Fruit fly (Drosophila melanogaster) whole organism, embryonic: ENCODE results near the gene GstD4.

ENCODE experiments used
- Bgb ChIP-seq: fragments of 200-800 bp; sonication (Bioruptor generic); IDR thresholded peaks from 2 replicates; pipeline ENCODE4 v1.3.6; 2022; ENCODE audit warnings: missing biosample characterization, missing genetic modification characterization; ENCODE audit not compliant: partially characterized antibody
- C15 ChIP-seq: fragments of 200-800 bp; sonication (Bioruptor generic); IDR thresholded peaks from 3 replicates; pipeline ENCODE4 v1.3.6; 2022; ENCODE audit warnings: missing biosample characterization, missing genetic modification characterization
- CG10209 ChIP-seq: fragments of 200-800 bp; sonication (Bioruptor generic); optimal IDR thresholded peaks from 3 replicates; lab custom pipeline; 2017; ENCODE audit warnings: missing biosample characterization, mild to moderate bottlenecking, missing genetic modification characterization, missing genetic modification reagents
- CG10959 ChIP-seq: fragments of 200-800 bp; sonication (Bioruptor generic); IDR thresholded peaks from 2 replicates; pipeline ENCODE4 v1.3.6; 2022; ENCODE audit warnings: missing biosample characterization, missing genetic modification characterization
- CG10979 ChIP-seq: fragments of 200-800 bp; sonication (Bioruptor generic); optimal IDR thresholded peaks from 2 replicates; lab custom pipeline; 2018; ENCODE audit warnings: missing biosample characterization, mild to moderate bottlenecking, missing genetic modification characterization, moderate library complexity
- CG11247 ChIP-seq: fragments of 200-800 bp; sonication (Bioruptor generic); IDR thresholded peaks from 2 replicates; pipeline ENCODE4 v1.3.6; 2022; ENCODE audit warnings: missing biosample characterization, missing genetic modification characterization
- CG14014 ChIP-seq: fragments of 200-800 bp; sonication (Bioruptor generic); IDR thresholded peaks from 2 replicates; pipeline ENCODE4 v1.3.6; 2022; ENCODE audit warnings: missing biosample characterization, missing genetic modification characterization
- CG15011 ChIP-seq: fragments of 200-800 bp; sonication (Bioruptor generic); optimal IDR thresholded peaks from 3 replicates; lab custom pipeline; 2018; ENCODE audit warnings: missing biosample characterization, mild to moderate bottlenecking, missing genetic modification characterization
- CG2678 ChIP-seq: fragments of 200-800 bp; sonication (Bioruptor generic); optimal IDR thresholded peaks from 3 replicates; lab custom pipeline; 2019; ENCODE audit warnings: missing biosample characterization, mild to moderate bottlenecking, missing genetic modification characterization, moderate library complexity
- CG32767 ChIP-seq: fragments of 200-800 bp; sonication (Bioruptor generic); IDR thresholded peaks from 2 replicates; pipeline ENCODE4 v1.3.6; 2022; ENCODE audit warnings: missing biosample characterization, missing genetic modification characterization
- CG33213 ChIP-seq: fragments of 200-800 bp; sonication (Bioruptor generic); optimal IDR thresholded peaks from 3 replicates; lab custom pipeline; 2016; ENCODE audit warnings: missing biosample characterization, missing genetic modification characterization
- CG4404 ChIP-seq: fragments of 200-800 bp; sonication (Bioruptor generic); IDR thresholded peaks from 2 replicates; pipeline ENCODE4 v1.3.6; 2022; ENCODE audit warnings: missing biosample characterization, missing genetic modification characterization
- CG5180 ChIP-seq: fragments of 200-800 bp; sonication (Bioruptor generic); optimal IDR thresholded peaks from 3 replicates; lab custom pipeline; 2017; ENCODE audit warnings: missing biosample characterization, missing genetic modification characterization, mild to moderate bottlenecking, moderate library complexity, missing genetic modification reagents
- CG6765 ChIP-seq: fragments of 200-800 bp; sonication (Bioruptor generic); optimal IDR thresholded peaks from 3 replicates; lab custom pipeline; 2017; ENCODE audit warnings: missing biosample characterization, mild to moderate bottlenecking, missing genetic modification characterization
- CG6854 ChIP-seq: fragments of 200-800 bp; sonication (Bioruptor generic); optimal IDR thresholded peaks from 3 replicates; lab custom pipeline; 2017; ENCODE audit warnings: missing biosample characterization, mild to moderate bottlenecking, missing genetic modification characterization
- CG7556 ChIP-seq: fragments of 200-800 bp; sonication (Bioruptor generic); optimal IDR thresholded peaks from 2 replicates; lab custom pipeline; 2017; ENCODE audit warnings: missing biosample characterization, mild to moderate bottlenecking, missing genetic modification characterization
- CG7963 ChIP-seq: fragments of 200-800 bp; sonication (Bioruptor generic); IDR thresholded peaks from 3 replicates; pipeline ENCODE4 v1.3.6; 2022; ENCODE audit warnings: missing biosample characterization, missing genetic modification characterization; ENCODE audit not compliant: partially characterized antibody
- CG8281 ChIP-seq: fragments of 200-800 bp; sonication (Bioruptor generic); optimal IDR thresholded peaks from 2 replicates; lab custom pipeline; 2018; ENCODE audit warnings: missing biosample characterization, mild to moderate bottlenecking, missing genetic modification characterization, moderate library complexity
- CG9932 ChIP-seq: fragments of 200-800 bp; sonication (Bioruptor generic); IDR thresholded peaks from 2 replicates; pipeline ENCODE4 v1.3.6; 2022; ENCODE audit warnings: missing biosample characterization, missing genetic modification characterization
- D ChIP-seq, 2 experiments: fragments of 200-800 bp in 1 of 2; fragments of >200 bp in 1 of 2; sonication (Bioruptor generic) in 1 of 2; optimal IDR thresholded peaks; 2 replicates in 1 of 2; 3 replicates in 1 of 2; lab custom pipeline; 2017; ENCODE audit warnings: mild to moderate bottlenecking in 1 of 2, missing biosample characterization in 1 of 2, missing genetic modification characterization in 1 of 2, missing genetic modification reagents in 1 of 2
- Dad ChIP-seq: fragments of 200-800 bp; sonication (Bioruptor generic); optimal IDR thresholded peaks from 3 replicates; lab custom pipeline; 2016; ENCODE audit warnings: missing biosample characterization, missing genetic modification characterization
- Doc2 ChIP-seq: fragments of 200-800 bp; sonication (Bioruptor generic); IDR thresholded peaks from 2 replicates; pipeline ENCODE4 v1.3.6; 2022; ENCODE audit warnings: missing biosample characterization, missing genetic modification characterization
- Doc3 ChIP-seq: fragments of 200-800 bp; sonication (Bioruptor generic); IDR thresholded peaks from 3 replicates; pipeline ENCODE4 v1.3.6; 2022; ENCODE audit warnings: missing biosample characterization, missing genetic modification characterization; ENCODE audit not compliant: partially characterized antibody
- Dp ChIP-seq: fragments of 200-800 bp; sonication (Bioruptor generic); optimal IDR thresholded peaks from 2 replicates; lab custom pipeline; 2018; ENCODE audit warnings: missing biosample characterization, mild to moderate bottlenecking, missing genetic modification characterization, moderate library complexity
- Kr ChIP-seq: fragments of 200-800 bp; sonication (Bioruptor generic); optimal IDR thresholded peaks from 2 replicates; lab custom pipeline; 2017; ENCODE audit warnings: missing biosample characterization, mild to moderate bottlenecking, missing genetic modification characterization
- MESR4 ChIP-seq: fragments of 200-800 bp; sonication (Bioruptor generic); optimal IDR thresholded peaks from 2 replicates; lab custom pipeline; 2018; ENCODE audit warnings: missing biosample characterization, mild to moderate bottlenecking, missing genetic modification characterization, moderate library complexity
- Mrtf ChIP-seq: fragments of 200-800 bp; sonication (Bioruptor generic); IDR thresholded peaks from 3 replicates; pipeline ENCODE4 v1.3.6; 2022; ENCODE audit warnings: missing biosample characterization, missing genetic modification characterization
- NK7.1 ChIP-seq: fragments of 200-800 bp; sonication (Bioruptor generic); optimal IDR thresholded peaks from 3 replicates; lab custom pipeline; 2016; ENCODE audit warnings: missing biosample characterization, missing genetic modification characterization
- Sox100B ChIP-seq: fragments of 200-800 bp; sonication (Bioruptor generic); optimal IDR thresholded peaks from 3 replicates; lab custom pipeline; 2018; ENCODE audit warnings: missing biosample characterization, mild to moderate bottlenecking, missing genetic modification characterization
- amos ChIP-seq: fragments of 200-800 bp; sonication (Bioruptor generic); IDR thresholded peaks from 2 replicates; pipeline ENCODE4 v1.3.6; 2022; ENCODE audit warnings: missing biosample characterization, missing genetic modification characterization; ENCODE audit not compliant: partially characterized antibody
- br ChIP-seq: fragments of >200 bp; optimal IDR thresholded peaks from 2 replicates; lab custom pipeline; 2017
- crc ChIP-seq: fragments of 200-800 bp; sonication (Bioruptor generic); optimal IDR thresholded peaks from 2 replicates; lab custom pipeline; 2016; ENCODE audit warnings: missing biosample characterization, missing genetic modification characterization
- dm ChIP-seq: fragments of 200-800 bp; sonication (Bioruptor generic); optimal IDR thresholded peaks from 3 replicates; lab custom pipeline; 2016; ENCODE audit warnings: missing biosample characterization, missing genetic modification characterization
- dmrt99B ChIP-seq: fragments of 200-800 bp; sonication (Bioruptor generic); optimal IDR thresholded peaks from 2 replicates; lab custom pipeline; 2018; ENCODE audit warnings: missing biosample characterization, mild to moderate bottlenecking, missing genetic modification characterization, moderate library complexity
- esg ChIP-seq: fragments of 200-800 bp; sonication (Bioruptor generic); conservative IDR thresholded peaks from 2 replicates; pipeline ENCODE4 v1.3.6; 2022; ENCODE audit warnings: missing biosample characterization, missing genetic modification characterization
- kah ChIP-seq: fragments of 200-800 bp; sonication (Bioruptor generic); optimal IDR thresholded peaks from 2 replicates; lab custom pipeline; 2018; ENCODE audit warnings: missing biosample characterization, mild to moderate bottlenecking, missing genetic modification characterization
- kni ChIP-seq: fragments of 200-800 bp; sonication (Bioruptor generic); optimal IDR thresholded peaks from 3 replicates; lab custom pipeline; 2017; ENCODE audit warnings: mild to moderate bottlenecking, missing biosample characterization, missing genetic modification reagents, missing genetic modification characterization
- lov ChIP-seq, 2 experiments: fragments of 200-800 bp in 1 of 2; fragments of >200 bp in 1 of 2; sonication (Bioruptor generic) in 1 of 2; IDR thresholded peaks in 1 of 2; optimal IDR thresholded peaks in 1 of 2; 2 replicates in 1 of 2; 3 replicates in 1 of 2; pipeline versions ENCODE4 v1.3.6 to Lab custom; 2017 to 2022; ENCODE audit warnings: missing biosample characterization in 1 of 2, missing genetic modification characterization in 1 of 2
- luna ChIP-seq: fragments of 200-800 bp; sonication (Bioruptor generic); optimal IDR thresholded peaks from 2 replicates; lab custom pipeline; 2016; ENCODE audit warnings: missing biosample characterization, missing genetic modification characterization
- nerfin-1 ChIP-seq: fragments of 200-800 bp; sonication (Bioruptor generic); optimal IDR thresholded peaks from 3 replicates; lab custom pipeline; 2019; ENCODE audit warnings: missing biosample characterization, mild to moderate bottlenecking, missing genetic modification characterization, moderate library complexity
- pan ChIP-seq, 4 experiments: fragments of >200 bp in 3 of 4; fragments of 200-800 bp in 1 of 4; sonication (Bioruptor generic) in 1 of 4; optimal IDR thresholded peaks in 3 of 4; IDR thresholded peaks in 1 of 4; 2 replicates each; pipeline versions ENCODE4 v1.3.6 to Lab custom; 2017 to 2022; ENCODE audit warnings: missing biosample characterization in 2 of 4, missing genetic modification characterization in 2 of 4, mixed read lengths in 1 of 4
- psq ChIP-seq: fragments of 200-800 bp; sonication (Bioruptor generic); optimal IDR thresholded peaks from 2 replicates; lab custom pipeline; 2017; ENCODE audit warnings: missing biosample characterization, missing genetic modification characterization
- ro ChIP-seq: fragments of 200-800 bp; sonication (Bioruptor generic); IDR thresholded peaks from 2 replicates; pipeline ENCODE4 v1.3.6; 2022; ENCODE audit warnings: missing biosample characterization, missing genetic modification characterization
- sc ChIP-seq, 3 experiments: fragments of >200 bp in 2 of 3; fragments of 200-800 bp in 1 of 3; sonication (Bioruptor generic) in 1 of 3; optimal IDR thresholded peaks; 2 replicates in 2 of 3; 3 replicates in 1 of 3; lab custom pipeline; 2017; ENCODE audit warnings: mild to moderate bottlenecking in 1 of 3, missing biosample characterization in 1 of 3, missing genetic modification characterization in 1 of 3, missing genetic modification reagents in 1 of 3
- sens-2 ChIP-seq: fragments of 200-800 bp; sonication (Bioruptor generic); IDR thresholded peaks from 2 replicates; pipeline ENCODE4 v1.3.6; 2022; ENCODE audit warnings: missing biosample characterization, missing genetic modification characterization
- slbo ChIP-seq: fragments of 200-800 bp; sonication (Bioruptor generic); IDR thresholded peaks from 2 replicates; pipeline ENCODE4 v1.3.6; 2022; ENCODE audit warnings: missing biosample characterization, missing genetic modification characterization
- sob ChIP-seq: fragments of 200-800 bp; sonication (Bioruptor generic); IDR thresholded peaks from 2 replicates; pipeline ENCODE4 v1.3.6; 2022; ENCODE audit warnings: missing biosample characterization, missing genetic modification characterization
- trem ChIP-seq: fragments of 200-800 bp; optimal IDR thresholded peaks from 3 replicates; lab custom pipeline; 2019; ENCODE audit warnings: missing biosample characterization, mild to moderate bottlenecking, missing genetic modification characterization, moderate library complexity

GstD4 gene

dm6 chr3R:12402935-12403334 is 29.0 kb downstream of the GstD4 start (continued):
- TF ChIP-seq CG10979 (tag; lab: Kevin White, UChicago) (peak; percentile 99), CG2678 (tag; lab: Kevin White, UChicago) (peak; percentile 99), CG8281 (tag; lab: Kevin White, UChicago) (peak; percentile 91), Dad (GFP tag; lab: Kevin White, UChicago) (peak; percentile 94), CG11247 (GFP tag; lab: Robert Waterston, UW) (peak; percentile 90), kah (GFP tag; lab: Kevin White, UChicago) (peak; percentile 97), Dp (GFP tag; lab: Kevin White, UChicago) (peak; percentile 47), C15 (peak; percentile 87), NK7.1 (peak; percentile 95), Doc3 (0 out of 3 replicates have a peak, but pooled peaks have one; percentile 44), CG9932 (no peak; the same call in 1 of the 2 replicates), Bgb (GFP tag; lab: Robert Waterston, UW) (no peak), psq (peak; percentile 87), Sox100B (GFP tag; lab: Kevin White, UChicago) (peak; percentile 98), slbo (GFP tag; lab: Robert Waterston, UW) (peak; percentile 92), CG15011 (peak; percentile 94), sens-2 (GFP tag; lab: Robert Waterston, UW) (peak; percentile 97), Doc2 (no peak), amos (GFP tag; lab: Robert Waterston, UW) (no peak), dmrt99B (peak; percentile 100), pan (optimal IDR thresholded peaks at IDR 0.05; lab: Kevin White, UChicago) (no peak), pan (GFP tag; optimal IDR thresholded peaks at IDR 0.05 in 1 of 2, IDR thresholded peaks at IDR 0.05 in 1 of 2) (peak in 1 of 2 experiments; percentile 97), trem (tag; lab: Kevin White, UChicago) (peak; percentile 98), CG7963 (GFP tag; lab: Robert Waterston, UW) (no peak), sob (GFP tag; lab: Robert Waterston, UW) (peak; percentile 97), CG4404 (GFP tag; lab: Robert Waterston, UW) (peak; percentile 80), CG6765 (peak; percentile 99), dm (GFP tag; lab: Kevin White, UChicago) (peak; percentile 85), Kr (GFP tag; lab: Kevin White, UChicago) (peak; percentile 36), CG32767 (GFP tag; lab: Robert Waterston, UW) (peak; percentile 93), CG10209 (GFP tag; lab: Kevin White, UChicago) (peak; percentile 97), CG6854 (peak; percentile 98), MESR4 (GFP tag; lab: Kevin White, UChicago) (peak; percentile 73), CG33213 (GFP tag; lab: Kevin White, UChicago) (peak; percentile 99), CG14014 (GFP tag; lab: Robert Waterston, UW) (peak; percentile 97), nerfin-1 (tag; lab: Kevin White, UChicago) (peak; percentile 98), sc (optimal IDR thresholded peaks at IDR 0.05; lab: Kevin White, UChicago) (no peak), sc (GFP tag; optimal IDR thresholded peaks at IDR 0.05; lab: Kevin White, UChicago) (peak; percentile 94), CG7556 (GFP tag; lab: Kevin White, UChicago) (peak; percentile 95), br (lab: Kevin White, UChicago) (no peak), CG5180 (GFP tag; lab: Kevin White, UChicago) (peak; percentile 91), kni (GFP tag; lab: Kevin White, UChicago) (peak; percentile 99), ro (GFP tag; lab: Robert Waterston, UW) (peak; percentile 63), crc (GFP tag; lab: Kevin White, UChicago) (peak; percentile 91), luna (GFP tag; lab: Kevin White, UChicago) (peak; percentile 75), esg (GFP tag; lab: Robert Waterston, UW) (peak; percentile 93), CG10959 (peak; percentile 96), lov (optimal IDR thresholded peaks at IDR 0.05; lab: Kevin White, UChicago) (no peak), lov (GFP tag; IDR thresholded peaks at IDR 0.05; lab: Robert Waterston, UW) (peak; percentile 98), D (optimal IDR thresholded peaks at IDR 0.05; lab: Kevin White, UChicago) (no peak), D (GFP tag; optimal IDR thresholded peaks at IDR 0.05; lab: Kevin White, UChicago) (peak; percentile 96), Mrtf (GFP tag; lab: Robert Waterston, UW) (peak; percentile 94)
